Worm (Caenorhabditis elegans) whole organism, L4 larva: ENCODE measurements around the gene amt-3.
A peak's percentile ranks its signal among the peaks of the same experiment; 100 is the strongest.

ENCODE experiments used
- F10B5.3 ChIP-seq: sonication (generic microtip); optimal IDR thresholded peaks from 2 replicates; lab custom pipeline; 2016; ENCODE audit warnings: mild to moderate bottlenecking, missing genetic modification characterization, missing compliant biosample characterization
- T26A8.4 ChIP-seq: fragments of 200-800 bp; sonication (Bioruptor generic); IDR thresholded peaks from 2 replicates; pipeline ENCODE4 v1.3.6; 2022; ENCODE audit warnings: missing genetic modification characterization, missing compliant biosample characterization
- Y48G9A.11 ChIP-seq: fragments of 200-800 bp; sonication (Bioruptor generic); IDR thresholded peaks from 2 replicates; pipeline ENCODE4 v1.3.6; 2022; ENCODE audit warnings: missing genetic modification reagents, missing genetic modification characterization, missing compliant biosample characterization
- Y5F2A.4 ChIP-seq: fragments of 200-800 bp; sonication (Bioruptor generic); optimal IDR thresholded peaks from 2 replicates; lab custom pipeline; 2018; ENCODE audit warnings: mild to moderate bottlenecking, missing genetic modification characterization, missing compliant biosample characterization
- ZK337.2 ChIP-seq: fragments of 200-800 bp; sonication (Bioruptor generic); IDR thresholded peaks from 2 replicates; pipeline ENCODE4 v1.3.6; 2022; ENCODE audit warnings: missing genetic modification reagents, missing genetic modification characterization, missing compliant biosample characterization
- aly-2 ChIP-seq: sonication (generic microtip); optimal IDR thresholded peaks from 2 replicates; lab custom pipeline; 2018; ENCODE audit warnings: missing biosample characterization, missing genetic modification characterization
- ama-1 ChIP-seq: fragments of 150-350 bp; optimal IDR thresholded peaks from 2 replicates; lab custom pipeline; 2014; ENCODE audit warnings: inconsistent platforms, mixed read lengths
- attf-4 ChIP-seq: sonication (generic microtip); optimal IDR thresholded peaks from 3 replicates; lab custom pipeline; 2017; ENCODE audit warnings: missing biosample characterization, missing genetic modification characterization
- ceh-20 ChIP-seq: fragments of 200-800 bp; sonication (Bioruptor generic); IDR thresholded peaks from 2 replicates; pipeline ENCODE4 v1.3.6; 2022; ENCODE audit warnings: missing genetic modification reagents, missing genetic modification characterization, missing compliant biosample characterization
- ceh-28 ChIP-seq: fragments of 150-350 bp; optimal IDR thresholded peaks from 2 replicates; lab custom pipeline; 2014; ENCODE audit warnings: missing biosample characterization, missing genetic modification reagents, missing genetic modification characterization
- ceh-62 ChIP-seq: sonication (generic microtip); optimal IDR thresholded peaks from 2 replicates; lab custom pipeline; 2017; ENCODE audit warnings: missing biosample characterization, missing genetic modification characterization
- ceh-82 ChIP-seq: sonication (generic microtip); optimal IDR thresholded peaks from 2 replicates; lab custom pipeline; 2017; ENCODE audit warnings: missing biosample characterization, missing genetic modification characterization
- daf-12 ChIP-seq: fragments of 150-350 bp; optimal IDR thresholded peaks from 2 replicates; lab custom pipeline; 2014; ENCODE audit warnings: missing biosample characterization, missing genetic modification reagents, missing genetic modification characterization
- daf-16 ChIP-seq, 3 experiments: sonication (generic microtip); optimal IDR thresholded peaks; 2 replicates each; lab custom pipeline; 2016 to 2017; ENCODE audit warnings: missing genetic modification characterization in 3 of 3, missing genetic modification reagents in 3 of 3, mild to moderate bottlenecking in 2 of 3, missing compliant biosample characterization in 2 of 3, missing biosample characterization in 1 of 3, moderate library complexity in 1 of 3
- daf-19 ChIP-seq: fragments of 200-800 bp; sonication (Bioruptor generic); conservative IDR thresholded peaks from 2 replicates; pipeline ENCODE4 v1.3.6; 2022; ENCODE audit warnings: missing genetic modification characterization, missing compliant biosample characterization
- dmd-6 ChIP-seq: fragments of 200-800 bp; sonication (Bioruptor generic); IDR thresholded peaks from 2 replicates; pipeline ENCODE4 v1.3.6; 2022; ENCODE audit warnings: missing genetic modification reagents, missing genetic modification characterization, missing compliant biosample characterization
- dmd-8 ChIP-seq: fragments of 200-800 bp; sonication (Bioruptor generic); IDR thresholded peaks from 2 replicates; pipeline ENCODE4 v1.3.6; 2022; ENCODE audit warnings: missing genetic modification characterization, missing compliant biosample characterization
- dmd-9 ChIP-seq: fragments of 200-800 bp; sonication (Bioruptor generic); IDR thresholded peaks from 2 replicates; pipeline ENCODE4 v1.3.6; 2022; ENCODE audit warnings: missing genetic modification reagents, missing genetic modification characterization, missing compliant biosample characterization
- egl-27 ChIP-seq: sonication (generic microtip); optimal IDR thresholded peaks from 3 replicates; lab custom pipeline; 2017; ENCODE audit warnings: missing biosample characterization, missing genetic modification reagents, missing genetic modification characterization
- fkh-10 ChIP-seq: fragments of 150-350 bp; optimal IDR thresholded peaks from 2 replicates; lab custom pipeline; 2014; ENCODE audit warnings: missing biosample characterization, missing genetic modification reagents, missing genetic modification characterization
- fos-1 ChIP-seq: fragments of 150-350 bp; optimal IDR thresholded peaks from 2 replicates; lab custom pipeline; 2014; ENCODE audit warnings: missing biosample characterization, missing genetic modification characterization
- hlh-30 ChIP-seq: sonication (generic microtip); optimal IDR thresholded peaks from 2 replicates; lab custom pipeline; 2017; ENCODE audit warnings: antibody characterized with exemption, mild to moderate bottlenecking, missing genetic modification characterization, missing compliant biosample characterization; ENCODE audit not compliant: insufficient read depth
- hmg-1.1 ChIP-seq: fragments of 200-800 bp; sonication (Bioruptor generic); IDR thresholded peaks from 2 replicates; pipeline ENCODE4 v1.3.6; 2022; ENCODE audit warnings: missing genetic modification reagents, missing genetic modification characterization, missing compliant biosample characterization
- jun-1 ChIP-seq: fragments of 150-350 bp; optimal IDR thresholded peaks from 2 replicates; lab custom pipeline; 2014; ENCODE audit warnings: missing biosample characterization, missing genetic modification reagents, missing genetic modification characterization
- lin-15B ChIP-seq: fragments of 150-350 bp; sonication (generic microtip); optimal IDR thresholded peaks from 3 replicates; lab custom pipeline; 2014; ENCODE audit warnings: missing biosample characterization, missing genetic modification characterization
- lin-38 ChIP-seq: fragments of 200-800 bp; sonication (Bioruptor generic); IDR thresholded peaks from 2 replicates; pipeline ENCODE4 v1.3.6; 2022; ENCODE audit warnings: missing genetic modification reagents, missing genetic modification characterization, missing compliant biosample characterization
- madf-5 ChIP-seq, 2 experiments: fragments of 200-800 bp; sonication (Bioruptor generic); IDR thresholded peaks; 2 replicates each; pipeline ENCODE4 v1.3.6; 2022; ENCODE audit warnings: missing compliant biosample characterization in 2 of 2, missing genetic modification characterization in 2 of 2
- madf-9 ChIP-seq: fragments of 200-800 bp; sonication (Bioruptor generic); conservative IDR thresholded peaks from 2 replicates; pipeline ENCODE4 v1.3.6; 2022; ENCODE audit warnings: missing genetic modification reagents, missing genetic modification characterization, missing compliant biosample characterization
- mdl-1 ChIP-seq, 2 experiments: fragments of 150-350 bp in 1 of 2; sonication (generic microtip) in 1 of 2; optimal IDR thresholded peaks; 2 replicates each; lab custom pipeline; 2014 to 2017; ENCODE audit warnings: missing biosample characterization in 2 of 2, missing genetic modification characterization in 2 of 2
- mdt-29 ChIP-seq: fragments of 200-800 bp; sonication (Bioruptor generic); IDR thresholded peaks from 2 replicates; pipeline ENCODE4 v1.3.6; 2022; ENCODE audit warnings: missing genetic modification reagents, missing genetic modification characterization, missing compliant biosample characterization
- mep-1 ChIP-seq: fragments of 150-350 bp; sonication (generic microtip); optimal IDR thresholded peaks from 3 replicates; lab custom pipeline; 2014; ENCODE audit warnings: missing biosample characterization, missing genetic modification characterization
- nhr-42 ChIP-seq: fragments of 200-800 bp; sonication (Bioruptor generic); IDR thresholded peaks from 2 replicates; pipeline ENCODE4 v1.3.6; 2022; ENCODE audit warnings: missing genetic modification characterization, missing compliant biosample characterization
- nhr-48 ChIP-seq: sonication (generic microtip); optimal IDR thresholded peaks from 2 replicates; lab custom pipeline; 2016; ENCODE audit warnings: mild to moderate bottlenecking, missing genetic modification characterization, missing compliant biosample characterization
- nhr-6 ChIP-seq: fragments of 150-350 bp; optimal IDR thresholded peaks from 2 replicates; lab custom pipeline; 2014; ENCODE audit warnings: missing biosample characterization, missing genetic modification characterization
- nhr-76 ChIP-seq: fragments of 150-350 bp; optimal IDR thresholded peaks from 2 replicates; lab custom pipeline; 2014; ENCODE audit warnings: missing biosample characterization, missing genetic modification characterization
- pqm-1 ChIP-seq: sonication (generic microtip); optimal IDR thresholded peaks from 2 replicates; lab custom pipeline; 2017; ENCODE audit warnings: missing biosample characterization, missing genetic modification characterization
- saeg-2 ChIP-seq: fragments of 200-800 bp; sonication (Bioruptor generic); IDR thresholded peaks from 2 replicates; pipeline ENCODE4 v1.3.6; 2022; ENCODE audit warnings: missing genetic modification reagents, missing genetic modification characterization, missing compliant biosample characterization
- set-16 ChIP-seq: fragments of 200-800 bp; sonication (Bioruptor generic); IDR thresholded peaks from 2 replicates; pipeline ENCODE4 v1.3.6; 2022; ENCODE audit warnings: missing genetic modification reagents, missing genetic modification characterization, missing compliant biosample characterization
- skn-1 ChIP-seq: fragments of 150-350 bp; optimal IDR thresholded peaks from 2 replicates; lab custom pipeline; 2014; ENCODE audit warnings: missing biosample characterization, missing genetic modification characterization
- snpc-1.2 ChIP-seq: fragments of 200-800 bp; sonication (Bioruptor generic); IDR thresholded peaks from 2 replicates; pipeline ENCODE4 v1.3.6; 2022; ENCODE audit warnings: missing genetic modification reagents, missing genetic modification characterization, missing compliant biosample characterization
- snpc-4 ChIP-seq: fragments of 150-350 bp; optimal IDR thresholded peaks from 2 replicates; lab custom pipeline; 2014; ENCODE audit warnings: missing biosample characterization, missing genetic modification characterization
- tag-97 ChIP-seq: fragments of 200-800 bp; sonication (Bioruptor generic); IDR thresholded peaks from 2 replicates; pipeline ENCODE4 v1.3.6; 2022; ENCODE audit warnings: missing genetic modification characterization, missing compliant biosample characterization
- tra-1 ChIP-seq: fragments of 200-800 bp; sonication (Bioruptor generic); IDR thresholded peaks from 2 replicates; pipeline ENCODE4 v1.3.6; 2022; ENCODE audit warnings: missing genetic modification reagents, missing genetic modification characterization, missing compliant biosample characterization
- unc-130 ChIP-seq: sonication (generic microtip); optimal IDR thresholded peaks from 2 replicates; lab custom pipeline; 2016; ENCODE audit warnings: missing genetic modification reagents, missing genetic modification characterization, missing compliant biosample characterization
- unc-39 ChIP-seq: sonication (generic microtip); optimal IDR thresholded peaks from 2 replicates; lab custom pipeline; 2017; ENCODE audit warnings: missing biosample characterization, missing genetic modification characterization
- unc-62 ChIP-seq, 3 experiments: fragments of 150-350 bp in 1 of 3; sonication (generic microtip); optimal IDR thresholded peaks in 2 of 3; peaks in 1 of 3; 1 replicate in 1 of 3; 2 replicates in 2 of 3; lab custom pipeline; 2014 to 2017; ENCODE audit warnings: missing biosample characterization in 3 of 3, missing genetic modification characterization in 3 of 3, missing genetic modification reagents in 3 of 3, missing genotype in 1 of 3
- vab-7 ChIP-seq: fragments of 200-800 bp; sonication (Bioruptor generic); IDR thresholded peaks from 2 replicates; pipeline ENCODE4 v1.3.6; 2022; ENCODE audit warnings: missing genetic modification reagents, missing genetic modification characterization, missing compliant biosample characterization
- zag-1 ChIP-seq: fragments of 150-350 bp; optimal IDR thresholded peaks from 2 replicates; lab custom pipeline; 2014; ENCODE audit warnings: missing biosample characterization, missing genetic modification characterization
- ztf-7 ChIP-seq: fragments of 150-350 bp; optimal IDR thresholded peaks from 2 replicates; lab custom pipeline; 2014; ENCODE audit warnings: missing biosample characterization, missing genetic modification characterization

Gene amt-3

ce11 chrII:8382880-8383279 is 13.9 kb upstream of the amt-3 start (continued):
- TF ChIP-seq daf-19 (GFP tag; lab: Robert Waterston, UW) = no peak
- TF ChIP-seq nhr-48 (tag; lab: Kevin White, UChicago) = peak; percentile 87
- TF ChIP-seq dmd-8 (GFP tag; lab: Robert Waterston, UW) = no peak
- peak; percentile 96 for TF ChIP-seq pqm-1
- TF ChIP-seq lin-38 (GFP tag; lab: Robert Waterston, UW) = no peak
- TF ChIP-seq skn-1 = no peak
- no peak for TF ChIP-seq Y48G9A.11 (GFP tag; lab: Robert Waterston, UW)
- no peak for TF ChIP-seq aly-2 (tag; lab: Kevin White, UChicago)
- TF ChIP-seq lin-15B (tag; lab: Kevin White, UChicago) = no peak
- no peak for TF ChIP-seq snpc-1.2 (GFP tag; lab: Robert Waterston, UW)
- TF ChIP-seq mdl-1 (tag; optimal IDR thresholded peaks at IDR 0.05; lab: Kevin White, UChicago) = peak in 1 of 2 experiments; percentile 85
- TF ChIP-seq tra-1 (GFP tag; lab: Robert Waterston, UW) = peak; percentile 52; the same call in 1 of the 2 replicates
- TF ChIP-seq unc-130 = no peak
- no peak for TF ChIP-seq mep-1 (tag; lab: Kevin White, UChicago)
- no peak for TF ChIP-seq nhr-6 (tag; lab: Kevin White, UChicago)
- TF ChIP-seq hlh-30 (tag; lab: Kevin White, UChicago) = peak; percentile 74
- TF ChIP-seq ceh-82 = no peak
- TF ChIP-seq attf-4 (tag; lab: Kevin White, UChicago) = no peak
- no peak for TF ChIP-seq fkh-10
- TF ChIP-seq ZK337.2 (GFP tag; lab: Robert Waterston, UW) = no peak
- TF ChIP-seq madf-5 (GFP tag; IDR thresholded peaks at IDR 0.05; lab: Robert Waterston, UW) = no peak
- no peak for TF ChIP-seq set-16 (GFP tag; lab: Robert Waterston, UW)
- TF ChIP-seq tag-97 = no peak
- TF ChIP-seq ceh-20 (GFP tag; lab: Robert Waterston, UW) = no peak
- no peak for TF ChIP-seq ztf-7 (tag; lab: Kevin White, UChicago)
- TF ChIP-seq Y5F2A.4 = no peak
- no peak for TF ChIP-seq daf-12 (tag; lab: Kevin White, UChicago)
- TF ChIP-seq T26A8.4 = no peak
- TF ChIP-seq ceh-28 (tag; lab: Kevin White, UChicago) = no peak
- no peak for TF ChIP-seq F10B5.3
- no peak for TF ChIP-seq ama-1
- TF ChIP-seq snpc-4 (tag; lab: Kevin White, UChicago) = no peak
- TF ChIP-seq zag-1 = no peak
- TF ChIP-seq vab-7 (GFP tag; lab: Robert Waterston, UW) = no peak
- TF ChIP-seq nhr-42 (GFP tag; lab: Robert Waterston, UW) = no peak
- no peak for TF ChIP-seq mdt-29 (GFP tag; lab: Robert Waterston, UW)
- no peak for TF ChIP-seq unc-39
- TF ChIP-seq nhr-76 (tag; lab: Kevin White, UChicago) = no peak
- TF ChIP-seq hmg-1.1 = no peak
- no peak for TF ChIP-seq fos-1 (tag; lab: Kevin White, UChicago)
- TF ChIP-seq madf-9 (GFP tag; lab: Robert Waterston, UW) = no peak
- no peak for TF ChIP-seq jun-1
- no peak for TF ChIP-seq egl-27
- TF ChIP-seq dmd-6 = peak; percentile 96
- TF ChIP-seq ceh-62 (tag; lab: Kevin White, UChicago) = no peak
- TF ChIP-seq daf-16 (GFP tag; optimal IDR thresholded peaks at IDR 0.05; lab: Kevin White, UChicago) = peak in 1 of 2 experiments; percentile 45
- TF ChIP-seq daf-16 (tag; optimal IDR thresholded peaks at IDR 0.05; lab: Kevin White, UChicago) = peak; percentile 90
- peak in 1 of 2 experiments; percentile 45 for TF ChIP-seq unc-62 (GFP tag; optimal IDR thresholded peaks at IDR 0.05 in 1 of 2; lab: Kevin White, UChicago)
- no peak for TF ChIP-seq unc-62 (tag; optimal IDR thresholded peaks at IDR 0.05; lab: Kevin White, UChicago)
- TF ChIP-seq saeg-2 (GFP tag; lab: Robert Waterston, UW) = 0 out of 2 replicates have a peak, but pooled peaks have one; percentile 62
- TF ChIP-seq dmd-9 (GFP tag; lab: Robert Waterston, UW) = no peak
